Worm (Caenorhabditis elegans) whole organism, L2 larva: Measurements from ENCODE around the gene R144.11.

Experiments
- elt-3 ChIP-seq: sonication (generic microtip); optimal IDR thresholded peaks from 2 replicates; lab custom pipeline; 2017; ENCODE audit warnings: missing biosample characterization, missing genetic modification characterization
- ztf-11 ChIP-seq: sonication (generic microtip); optimal IDR thresholded peaks from 2 replicates; lab custom pipeline; 2017; ENCODE audit warnings: missing biosample characterization, missing genetic modification characterization

DNA sequence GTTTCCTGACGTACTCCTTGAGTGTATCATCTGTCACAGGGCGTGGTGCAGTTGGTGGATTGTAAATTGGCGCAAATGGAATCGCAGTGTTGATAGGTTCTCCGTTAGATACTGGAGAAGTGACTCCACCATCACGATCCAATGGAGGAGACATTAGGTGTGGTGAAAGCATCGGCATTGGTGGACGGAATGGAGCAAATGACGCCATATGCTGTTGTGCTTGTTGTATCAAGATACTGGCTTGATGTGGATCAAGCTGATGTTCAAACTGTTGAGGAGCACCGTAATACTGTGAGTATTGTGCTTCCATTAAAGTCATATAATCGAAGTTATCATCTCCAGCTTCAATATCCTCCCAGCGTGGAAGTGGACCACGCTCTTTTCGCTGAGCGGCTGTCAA lies 3.8 kb upstream of the R144.11 start:
- TF ChIP-seq ztf-11 (tag; lab: Kevin White, UChicago): no peak
- TF ChIP-seq elt-3: no peak
